Worm (Caenorhabditis elegans): Measurements from ENCODE around the gene nhr-268.

DNA sequence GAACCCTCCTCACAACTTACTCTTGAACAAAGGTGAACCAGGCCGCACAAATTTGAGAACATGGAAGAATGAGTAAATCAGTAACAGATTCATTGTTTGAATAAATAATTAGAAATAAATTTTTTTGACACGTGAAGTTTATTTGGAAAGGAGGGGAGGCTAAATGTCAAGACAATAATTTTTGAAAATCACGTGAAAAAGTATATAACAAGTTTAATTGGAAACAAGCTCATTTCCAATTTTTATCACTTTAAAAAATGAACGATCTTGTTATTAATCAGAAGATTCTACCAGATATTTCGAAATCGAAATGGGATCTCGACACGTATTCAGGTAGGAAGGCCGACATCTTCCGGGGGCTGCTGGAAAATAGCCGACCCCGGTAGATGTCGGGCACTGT lies 36.6 kb downstream of the nhr-268 start, which contains the start of the genes irld-57 and sfxn-1.3:
- TF ChIP-seq nhr-76 (tag; optimal IDR thresholded peaks at IDR 0.05), result no peak
- TF ChIP-seq ces-1 (GFP tag; optimal IDR thresholded peaks at IDR 0.05), result no peak
- no peak for TF ChIP-seq snpc-4 (tag; optimal IDR thresholded peaks at IDR 0.05)
- TF ChIP-seq ceh-83 (GFP tag; optimal IDR thresholded peaks at IDR 0.05), result no peak
- no peak for TF ChIP-seq nhr-237 (tag; optimal IDR thresholded peaks at IDR 0.05)
- TF ChIP-seq nhr-28 (tag; optimal IDR thresholded peaks at IDR 0.05), result no peak
- TF ChIP-seq nhr-12 (tag; optimal IDR thresholded peaks at IDR 0.05), result no peak
